Worm (Caenorhabditis elegans): Measurements from ENCODE around the gene catp-4.

ce11 chrII:14627330-14627729 is 33.9 kb downstream of the catp-4 start, which contains the start of gene tag-297:
- TF ChIP-seq eyg-1 (tag; optimal IDR thresholded peaks at IDR 0.05) (no peak), ceh-22 (tag; optimal IDR thresholded peaks at IDR 0.05) (no peak), pag-3 (tag; optimal IDR thresholded peaks at IDR 0.05; ENCODE audit: borderline replicate concordance) (no peak), nfya-1 (tag; optimal IDR thresholded peaks at IDR 0.05) (no peak), sox-4 (tag; optimal IDR thresholded peaks at IDR 0.05) (no peak), pqm-1 (tag; optimal IDR thresholded peaks at IDR 0.05) (no peak), elt-2 (tag; optimal IDR thresholded peaks at IDR 0.05) (no peak)

All from whole organism, late embryonic.